Worm (Caenorhabditis elegans) whole organism, late embryonic: Measurements from ENCODE around the gene sma-4.

Experiments
- C08G9.2 ChIP-seq: sonication (generic microtip); optimal IDR thresholded peaks from 2 replicates; lab custom pipeline; 2016; ENCODE audit warnings: mild to moderate bottlenecking, missing genetic modification characterization, moderate library complexity, missing compliant biosample characterization
- C38D4.7 ChIP-seq: fragments of 200-800 bp; sonication (Bioruptor generic); optimal IDR thresholded peaks from 2 replicates; lab custom pipeline; 2018; ENCODE audit warnings: mild to moderate bottlenecking, missing genetic modification characterization, moderate library complexity, missing compliant biosample characterization
- F13H6.1 ChIP-seq: sonication (generic microtip); optimal IDR thresholded peaks from 2 replicates; lab custom pipeline; 2016; ENCODE audit warnings: missing genetic modification characterization, missing compliant biosample characterization
- T23F11.4 ChIP-seq: fragments of 200-800 bp; sonication (Bioruptor generic); optimal IDR thresholded peaks from 2 replicates; lab custom pipeline; 2018; ENCODE audit warnings: mild to moderate bottlenecking, missing genetic modification characterization, missing compliant biosample characterization
- Y22D7AL.16 ChIP-seq: sonication (generic microtip); optimal IDR thresholded peaks from 2 replicates; lab custom pipeline; 2016; ENCODE audit warnings: missing genetic modification characterization, missing compliant biosample characterization
- ahr-1 ChIP-seq: sonication (generic microtip); optimal IDR thresholded peaks from 2 replicates; lab custom pipeline; 2016; ENCODE audit warnings: missing genetic modification characterization, missing compliant biosample characterization
- ama-1 ChIP-seq: fragments of 150-350 bp; optimal IDR thresholded peaks from 2 replicates; lab custom pipeline; 2014
- ceh-18 ChIP-seq: sonication (generic microtip); optimal IDR thresholded peaks from 2 replicates; lab custom pipeline; 2016; ENCODE audit warnings: missing genetic modification characterization, missing compliant biosample characterization
- ceh-19 ChIP-seq: fragments of 200-800 bp; sonication (Bioruptor generic); optimal IDR thresholded peaks from 2 replicates; lab custom pipeline; 2018; ENCODE audit warnings: mild to moderate bottlenecking, missing genetic modification characterization, missing compliant biosample characterization
- ceh-2 ChIP-seq: sonication (generic microtip); optimal IDR thresholded peaks from 2 replicates; lab custom pipeline; 2016; ENCODE audit warnings: missing genotype, missing genetic modification characterization, missing compliant biosample characterization
- ceh-30 ChIP-seq: fragments of 150-350 bp; optimal IDR thresholded peaks from 2 replicates; lab custom pipeline; 2014; ENCODE audit warnings: missing biosample characterization, missing genetic modification characterization
- ceh-31 ChIP-seq: sonication (generic microtip); optimal IDR thresholded peaks from 2 replicates; lab custom pipeline; 2016; ENCODE audit warnings: missing genetic modification characterization, missing compliant biosample characterization
- ceh-45 ChIP-seq: fragments of 200-800 bp; sonication (Bioruptor generic); IDR thresholded peaks from 2 replicates; pipeline ENCODE4 v1.3.6; 2022; ENCODE audit warnings: missing genetic modification reagents, missing genetic modification characterization, missing compliant biosample characterization
- ceh-48 ChIP-seq: sonication (generic microtip); optimal IDR thresholded peaks from 2 replicates; lab custom pipeline; 2016; ENCODE audit warnings: missing genetic modification characterization, inconsistent platforms, missing compliant biosample characterization
- ceh-9 ChIP-seq: sonication (generic microtip); optimal IDR thresholded peaks from 2 replicates; lab custom pipeline; 2016; ENCODE audit warnings: mild to moderate bottlenecking, missing genetic modification characterization, inconsistent platforms, missing compliant biosample characterization
- dmd-4 ChIP-seq: sonication (generic microtip); optimal IDR thresholded peaks from 2 replicates; lab custom pipeline; 2016; ENCODE audit warnings: borderline replicate concordance, missing genetic modification characterization, missing compliant biosample characterization
- elt-2 ChIP-seq: sonication (generic microtip); optimal IDR thresholded peaks from 2 replicates; lab custom pipeline; 2016; ENCODE audit warnings: missing genetic modification reagents, missing genetic modification characterization, missing compliant biosample characterization
- ets-4 ChIP-seq: sonication (generic microtip); optimal IDR thresholded peaks from 2 replicates; lab custom pipeline; 2016; ENCODE audit warnings: missing genetic modification characterization, missing compliant biosample characterization
- eyg-1 ChIP-seq: sonication (generic microtip); optimal IDR thresholded peaks from 2 replicates; lab custom pipeline; 2016; ENCODE audit warnings: missing genotype, missing genetic modification characterization, missing compliant biosample characterization
- fkh-10 ChIP-seq: fragments of 150-350 bp; optimal IDR thresholded peaks from 2 replicates; lab custom pipeline; 2014; ENCODE audit warnings: missing biosample characterization, missing genetic modification reagents, missing genetic modification characterization
- gmeb-2 ChIP-seq: sonication (generic microtip); optimal IDR thresholded peaks from 2 replicates; lab custom pipeline; 2016; ENCODE audit warnings: missing genetic modification characterization, inconsistent platforms, missing compliant biosample characterization
- hlh-30 ChIP-seq: sonication (generic microtip); optimal IDR thresholded peaks from 2 replicates; lab custom pipeline; 2017; ENCODE audit warnings: antibody characterized with exemption, missing genetic modification characterization, missing compliant biosample characterization; ENCODE audit not compliant: insufficient read depth
- hlh-8 ChIP-seq: sonication (generic microtip); optimal IDR thresholded peaks from 2 replicates; lab custom pipeline; 2016; ENCODE audit warnings: missing genotype, missing genetic modification characterization, missing compliant biosample characterization
- lin-11 ChIP-seq: fragments of 200-800 bp; sonication (Bioruptor generic); optimal IDR thresholded peaks from 2 replicates; lab custom pipeline; 2018; ENCODE audit warnings: mild to moderate bottlenecking, missing genetic modification characterization, missing compliant biosample characterization
- mec-3 ChIP-seq: sonication (generic microtip); optimal IDR thresholded peaks from 2 replicates; lab custom pipeline; 2016; ENCODE audit warnings: borderline replicate concordance, missing genetic modification characterization, missing compliant biosample characterization
- nhr-11 ChIP-seq: fragments of 150-350 bp; optimal IDR thresholded peaks from 2 replicates; lab custom pipeline; 2014; ENCODE audit warnings: missing biosample characterization, missing genetic modification characterization
- nhr-232 ChIP-seq: sonication (generic microtip); optimal IDR thresholded peaks from 2 replicates; lab custom pipeline; 2016; ENCODE audit warnings: missing genetic modification characterization, missing compliant biosample characterization
- pag-3 ChIP-seq: sonication (generic microtip); optimal IDR thresholded peaks from 2 replicates; lab custom pipeline; 2016; ENCODE audit warnings: missing compliant biosample characterization, missing genetic modification characterization, borderline replicate concordance
- pat-9 ChIP-seq: fragments of 200-800 bp; sonication (Bioruptor generic); optimal IDR thresholded peaks from 2 replicates; lab custom pipeline; 2018; ENCODE audit warnings: mild to moderate bottlenecking, missing genetic modification characterization, moderate library complexity, missing compliant biosample characterization
- pax-1 ChIP-seq: fragments of 150-350 bp; optimal IDR thresholded peaks from 2 replicates; lab custom pipeline; 2014; ENCODE audit warnings: missing biosample characterization, missing genetic modification characterization
- pha-2 ChIP-seq: sonication (generic microtip); optimal IDR thresholded peaks from 2 replicates; lab custom pipeline; 2017; ENCODE audit warnings: mild to moderate bottlenecking, missing genetic modification characterization, missing compliant biosample characterization
- pha-4 ChIP-seq: fragments of 150-350 bp; optimal IDR thresholded peaks from 2 replicates; lab custom pipeline; 2018; ENCODE audit warnings: missing biosample characterization, missing genetic modification reagents, missing genetic modification characterization
- pqm-1 ChIP-seq: sonication (generic microtip); optimal IDR thresholded peaks from 2 replicates; lab custom pipeline; 2016; ENCODE audit warnings: missing genetic modification characterization, missing compliant biosample characterization
- ref-2 ChIP-seq: sonication (generic microtip); optimal IDR thresholded peaks from 2 replicates; lab custom pipeline; 2016; ENCODE audit warnings: missing genetic modification characterization, missing compliant biosample characterization
- rnt-1 ChIP-seq: sonication (generic microtip); optimal IDR thresholded peaks from 2 replicates; lab custom pipeline; 2016; ENCODE audit warnings: missing genetic modification characterization, missing compliant biosample characterization
- sox-2 ChIP-seq: fragments of 200-800 bp; sonication (Bioruptor generic); IDR thresholded peaks from 2 replicates; pipeline ENCODE4 v1.3.6; 2022; ENCODE audit warnings: missing genetic modification reagents, missing genetic modification characterization, missing compliant biosample characterization
- tbx-2 ChIP-seq: sonication (generic microtip); optimal IDR thresholded peaks from 2 replicates; lab custom pipeline; 2016; ENCODE audit warnings: missing genetic modification characterization, missing compliant biosample characterization
- tbx-7 ChIP-seq: sonication (generic microtip); optimal IDR thresholded peaks from 2 replicates; lab custom pipeline; 2016; ENCODE audit warnings: missing genotype, missing genetic modification characterization, missing compliant biosample characterization
- ttx-3 ChIP-seq: sonication (generic microtip); optimal IDR thresholded peaks from 2 replicates; lab custom pipeline; 2016; ENCODE audit warnings: missing genetic modification reagents, missing genetic modification characterization, missing compliant biosample characterization
- unc-55 ChIP-seq: sonication (generic microtip); optimal IDR thresholded peaks from 2 replicates; lab custom pipeline; 2017; ENCODE audit warnings: missing biosample characterization, missing genetic modification reagents, missing genetic modification characterization
- zip-5 ChIP-seq: sonication (generic microtip); optimal IDR thresholded peaks from 2 replicates; lab custom pipeline; 2016; ENCODE audit warnings: missing genetic modification characterization, missing compliant biosample characterization

The sma-4 gene

ce11 chrIII:5802971-5803370, 13.1 kb upstream of the sma-4 start, which contains the start of the genes polq-1 and him-10:
TSS of gene polq-1 (minus strand) at chrIII:5803160.
TSS of gene him-10 (plus strand) at chrIII:5803260.
- no peak for TF ChIP-seq ama-1
- no peak for TF ChIP-seq ceh-45 (GFP tag; lab: Robert Waterston, UW)
- TF ChIP-seq ceh-9 (tag; lab: Kevin White, UChicago), result no peak
- TF ChIP-seq lin-11 (tag; lab: Kevin White, UChicago), result no peak
- no peak for TF ChIP-seq F13H6.1
- TF ChIP-seq ceh-18, result no peak
- no peak for TF ChIP-seq ahr-1 (tag; lab: Kevin White, UChicago)
- TF ChIP-seq fkh-10, result no peak
- peak; percentile 20 for TF ChIP-seq rnt-1 (tag; lab: Kevin White, UChicago)
- no peak for TF ChIP-seq gmeb-2 (tag; lab: Kevin White, UChicago)
- no peak for TF ChIP-seq nhr-11 (tag; lab: Kevin White, UChicago)
- TF ChIP-seq tbx-2, result peak; percentile 50
- TF ChIP-seq T23F11.4 (GFP tag; lab: Kevin White, UChicago), result no peak
- peak; percentile 9 for TF ChIP-seq zip-5
- no peak for TF ChIP-seq ceh-30
- peak; percentile 43 for TF ChIP-seq ceh-31 (tag; lab: Kevin White, UChicago)
- TF ChIP-seq pax-1 (tag; lab: Kevin White, UChicago), result no peak
- TF ChIP-seq mec-3 (tag; lab: Kevin White, UChicago), result no peak
- TF ChIP-seq hlh-8, result no peak
- no peak for TF ChIP-seq pqm-1 (tag; lab: Kevin White, UChicago)
- no peak for TF ChIP-seq pag-3 (tag; lab: Kevin White, UChicago)
- TF ChIP-seq elt-2 (tag; lab: Kevin White, UChicago), result no peak
- no peak for TF ChIP-seq pha-2 (tag; lab: Kevin White, UChicago)
- peak; percentile 57 for TF ChIP-seq hlh-30 (tag; lab: Kevin White, UChicago)
- TF ChIP-seq C38D4.7 (GFP tag; lab: Kevin White, UChicago), result no peak
- TF ChIP-seq ref-2, result no peak
- no peak for TF ChIP-seq pha-4 (tag; lab: Kevin White, UChicago)
- no peak for TF ChIP-seq Y22D7AL.16 (tag; lab: Kevin White, UChicago)
- no peak for TF ChIP-seq pat-9 (tag; lab: Kevin White, UChicago)
- no peak for TF ChIP-seq sox-2
- TF ChIP-seq ceh-2 (tag; lab: Kevin White, UChicago), result peak; percentile 33
- TF ChIP-seq dmd-4 (tag; lab: Kevin White, UChicago), result no peak
- TF ChIP-seq tbx-7 (tag; lab: Kevin White, UChicago), result peak; percentile 65
- TF ChIP-seq ets-4 (tag; lab: Kevin White, UChicago), result peak; percentile 73
- TF ChIP-seq C08G9.2 (tag; lab: Kevin White, UChicago), result peak; percentile 55
- TF ChIP-seq nhr-232 (tag; lab: Kevin White, UChicago), result no peak
- no peak for TF ChIP-seq eyg-1 (tag; lab: Kevin White, UChicago)
- TF ChIP-seq ttx-3, result no peak
- no peak for TF ChIP-seq unc-55 (GFP tag; lab: Kevin White, UChicago)

ce11 chrIII:5805273-5805672, 10.8 kb upstream of the sma-4 start, which contains the start of gene R12B2.3:
TSS of gene R12B2.3 (plus strand) at chrIII:5805573.
- TF ChIP-seq ceh-19 (GFP tag; lab: Kevin White, UChicago), result no peak
- no peak for TF ChIP-seq ceh-48 (tag; lab: Kevin White, UChicago)
- no peak for TF ChIP-seq pat-9 (tag; lab: Kevin White, UChicago)

ce11 chrIII:5806720-5807119, 9.3 kb upstream of the sma-4 start, which contains the start of gene R12B2.2:
TSS of gene R12B2.2 (plus strand) at chrIII:5807020.
- peak; percentile 1 for TF ChIP-seq ceh-48 (tag; lab: Kevin White, UChicago)
- TF ChIP-seq T23F11.4 (GFP tag; lab: Kevin White, UChicago), result no peak
